Worm (Caenorhabditis elegans) whole organism, young adult: Measurements from ENCODE around the gene ttr-12.

ENCODE experiments used
- Y79H2A.3 ChIP-seq: fragments of 200-800 bp; sonication (Bioruptor generic); conservative IDR thresholded peaks from 2 replicates; pipeline ENCODE4 v1.3.6; 2022; ENCODE audit warnings: missing genetic modification reagents, missing genetic modification characterization, missing compliant biosample characterization
- athp-1 ChIP-seq: sonication (generic microtip); optimal IDR thresholded peaks from 2 replicates; lab custom pipeline; 2017; ENCODE audit warnings: mild to moderate bottlenecking, missing genetic modification characterization, missing compliant biosample characterization
- cebp-1 ChIP-seq, 2 experiments: fragments of 200-800 bp in 1 of 2; sonication (Bioruptor generic) in 1 of 2; sonication (generic microtip) in 1 of 2; IDR thresholded peaks in 1 of 2; optimal IDR thresholded peaks in 1 of 2; 2 replicates each; pipeline versions ENCODE4 v1.3.6 to Lab custom; 2017 to 2022; ENCODE audit warnings: missing compliant biosample characterization in 2 of 2, missing genetic modification characterization in 2 of 2, mild to moderate bottlenecking in 1 of 2, missing genetic modification reagents in 1 of 2, moderate library complexity in 1 of 2
- dox-1 ChIP-seq: fragments of 200-800 bp; sonication (Bioruptor generic); IDR thresholded peaks from 2 replicates; pipeline ENCODE4 v1.3.6; 2022; ENCODE audit warnings: missing genetic modification reagents, missing genetic modification characterization, missing compliant biosample characterization
- ekl-4 ChIP-seq: fragments of 200-800 bp; sonication (Bioruptor generic); IDR thresholded peaks from 2 replicates; pipeline ENCODE4 v1.3.6; 2022; ENCODE audit warnings: missing genetic modification reagents, missing genetic modification characterization, missing compliant biosample characterization
- hmg-20 ChIP-seq: fragments of 200-800 bp; sonication (Bioruptor generic); IDR thresholded peaks from 2 replicates; pipeline ENCODE4 v1.3.6; 2022; ENCODE audit warnings: missing genetic modification reagents, missing genetic modification characterization, missing compliant biosample characterization
- let-607 ChIP-seq, 2 experiments: fragments of 200-800 bp in 1 of 2; sonication (Bioruptor generic) in 1 of 2; sonication (generic microtip) in 1 of 2; optimal IDR thresholded peaks; 2 replicates each; lab custom pipeline; 2016 to 2018; ENCODE audit warnings: mild to moderate bottlenecking in 2 of 2, missing compliant biosample characterization in 2 of 2, missing genetic modification characterization in 2 of 2, moderate library complexity in 2 of 2, missing genotype in 1 of 2
- madf-3 ChIP-seq: fragments of 200-800 bp; sonication (Bioruptor generic); IDR thresholded peaks from 2 replicates; pipeline ENCODE4 v1.3.6; 2022; ENCODE audit warnings: missing genetic modification reagents, missing genetic modification characterization, missing compliant biosample characterization
- nhr-120 ChIP-seq: fragments of 200-800 bp; sonication (Bioruptor generic); IDR thresholded peaks from 2 replicates; pipeline ENCODE4 v1.3.6; 2022; ENCODE audit warnings: missing genetic modification characterization, missing compliant biosample characterization
- nhr-179 ChIP-seq: sonication (generic microtip); optimal IDR thresholded peaks from 2 replicates; lab custom pipeline; 2016; ENCODE audit warnings: mild to moderate bottlenecking, missing genetic modification characterization, missing compliant biosample characterization
- unc-130 ChIP-seq: sonication (generic microtip); optimal IDR thresholded peaks from 2 replicates; lab custom pipeline; 2016; ENCODE audit warnings: missing genetic modification reagents, missing genetic modification characterization, missing compliant biosample characterization

DNA sequence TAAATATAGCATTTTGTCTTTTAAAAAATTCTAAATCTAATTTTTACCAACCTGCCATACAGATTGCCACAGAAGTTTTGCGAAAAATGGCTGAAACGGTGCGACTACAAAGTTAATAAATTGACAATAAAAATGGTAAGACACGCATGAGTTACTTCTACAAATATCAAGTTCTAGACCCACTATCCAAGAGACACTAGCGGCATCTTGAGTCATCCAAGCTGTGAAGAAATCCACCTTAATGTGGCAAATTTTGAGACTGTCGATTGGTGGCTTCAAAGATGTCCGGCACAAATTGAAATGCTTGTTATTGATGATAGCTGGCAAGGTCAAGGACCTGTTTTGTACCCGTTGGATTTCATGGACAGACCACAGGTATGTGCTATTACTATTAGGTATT lies 25.7 kb upstream of the ttr-12 start, which contains the start of gene F46B3.16:
- TF ChIP-seq let-607 (tag; optimal IDR thresholded peaks at IDR 0.05; lab: Kevin White, UChicago) (no peak), ekl-4 (GFP tag; lab: Robert Waterston, UW) (no peak), dox-1 (no peak), nhr-179 (tag; lab: Kevin White, UChicago) (no peak), hmg-20 (no peak), unc-130 (GFP tag; lab: Kevin White, UChicago) (no peak), madf-3 (no peak), athp-1 (tag; lab: Kevin White, UChicago) (no peak), Y79H2A.3 (GFP tag; lab: Robert Waterston, UW) (no peak), nhr-120 (GFP tag; lab: Robert Waterston, UW) (no peak), cebp-1 (GFP tag; IDR thresholded peaks at IDR 0.05; lab: Robert Waterston, UW) (no peak), cebp-1 (tag; optimal IDR thresholded peaks at IDR 0.05; lab: Kevin White, UChicago) (no peak)
